Worm (Caenorhabditis elegans) whole organism, L4 larva: ENCODE results near the gene mpst-1.
A peak's percentile ranks its signal among the peaks of the same experiment; 100 is the strongest.

Experiments
- D1046.2 ChIP-seq: fragments of 200-800 bp; sonication (Bioruptor generic); IDR thresholded peaks from 2 replicates; pipeline ENCODE4 v1.3.6; 2022; ENCODE audit warnings: missing genetic modification characterization, missing compliant biosample characterization
- F49E8.2 ChIP-seq: sonication (generic microtip); optimal IDR thresholded peaks from 2 replicates; lab custom pipeline; 2016; ENCODE audit warnings: missing compliant biosample characterization, mild to moderate bottlenecking, missing genetic modification characterization, borderline replicate concordance
- R02D3.7 ChIP-seq: fragments of 150-350 bp; sonication (generic microtip); optimal IDR thresholded peaks from 3 replicates; lab custom pipeline; 2014; ENCODE audit warnings: missing biosample characterization, missing genetic modification characterization
- T26A8.4 ChIP-seq: fragments of 200-800 bp; sonication (Bioruptor generic); IDR thresholded peaks from 2 replicates; pipeline ENCODE4 v1.3.6; 2022; ENCODE audit warnings: missing genetic modification characterization, missing compliant biosample characterization
- Y5F2A.4 ChIP-seq: fragments of 200-800 bp; sonication (Bioruptor generic); optimal IDR thresholded peaks from 2 replicates; lab custom pipeline; 2018; ENCODE audit warnings: mild to moderate bottlenecking, missing genetic modification characterization, missing compliant biosample characterization
- ceh-32 ChIP-seq: sonication (generic microtip); optimal IDR thresholded peaks from 2 replicates; lab custom pipeline; 2016; ENCODE audit warnings: mild to moderate bottlenecking, missing genetic modification characterization, missing compliant biosample characterization; ENCODE audit not compliant: poor library complexity
- ceh-44 ChIP-seq: fragments of 200-800 bp; sonication (Bioruptor generic); IDR thresholded peaks from 2 replicates; pipeline ENCODE4 v1.3.6; 2022; ENCODE audit warnings: missing genetic modification reagents, missing genetic modification characterization, missing compliant biosample characterization
- ceh-82 ChIP-seq: sonication (generic microtip); optimal IDR thresholded peaks from 2 replicates; lab custom pipeline; 2017; ENCODE audit warnings: missing biosample characterization, missing genetic modification characterization
- cey-2 ChIP-seq: sonication (generic microtip); optimal IDR thresholded peaks from 3 replicates; lab custom pipeline; 2017; ENCODE audit warnings: missing genetic modification characterization, mild to moderate bottlenecking, missing compliant biosample characterization, antibody characterized with exemption, borderline replicate concordance; ENCODE audit not compliant: insufficient read depth
- ctbp-1 ChIP-seq: fragments of 200-800 bp; sonication (Bioruptor generic); IDR thresholded peaks from 2 replicates; pipeline ENCODE4 v1.3.6; 2022; ENCODE audit warnings: missing genetic modification reagents, missing genetic modification characterization, missing compliant biosample characterization
- daf-19 ChIP-seq: fragments of 200-800 bp; sonication (Bioruptor generic); conservative IDR thresholded peaks from 2 replicates; pipeline ENCODE4 v1.3.6; 2022; ENCODE audit warnings: missing genetic modification characterization, missing compliant biosample characterization
- dmd-6 ChIP-seq: fragments of 200-800 bp; sonication (Bioruptor generic); IDR thresholded peaks from 2 replicates; pipeline ENCODE4 v1.3.6; 2022; ENCODE audit warnings: missing genetic modification reagents, missing genetic modification characterization, missing compliant biosample characterization
- duxl-1 ChIP-seq: sonication (generic microtip); optimal IDR thresholded peaks from 2 replicates; lab custom pipeline; 2016; ENCODE audit warnings: mild to moderate bottlenecking, missing genetic modification characterization, moderate library complexity, missing compliant biosample characterization; ENCODE audit not compliant: poor library complexity
- gei-8 ChIP-seq: fragments of 200-800 bp; sonication (Bioruptor generic); optimal IDR thresholded peaks from 2 replicates; lab custom pipeline; 2018; ENCODE audit warnings: mild to moderate bottlenecking, missing genetic modification characterization, missing compliant biosample characterization
- hif-1 ChIP-seq, 2 experiments: sonication (generic microtip); optimal IDR thresholded peaks; 2 replicates each; lab custom pipeline; 2016 to 2017; ENCODE audit warnings: missing compliant biosample characterization in 2 of 2, missing genetic modification characterization in 2 of 2, missing genetic modification reagents in 2 of 2, missing genotype in 2 of 2, mild to moderate bottlenecking in 1 of 2
- hlh-11 ChIP-seq: fragments of 200-800 bp; sonication (Bioruptor generic); optimal IDR thresholded peaks from 2 replicates; lab custom pipeline; 2018; ENCODE audit warnings: mild to moderate bottlenecking, missing genetic modification characterization, missing compliant biosample characterization
- hlh-30 ChIP-seq: sonication (generic microtip); optimal IDR thresholded peaks from 2 replicates; lab custom pipeline; 2017; ENCODE audit warnings: antibody characterized with exemption, mild to moderate bottlenecking, missing genetic modification characterization, missing compliant biosample characterization; ENCODE audit not compliant: insufficient read depth
- jun-1 ChIP-seq: fragments of 150-350 bp; optimal IDR thresholded peaks from 2 replicates; lab custom pipeline; 2014; ENCODE audit warnings: missing biosample characterization, missing genetic modification reagents, missing genetic modification characterization
- lin-15B ChIP-seq: fragments of 150-350 bp; sonication (generic microtip); optimal IDR thresholded peaks from 3 replicates; lab custom pipeline; 2014; ENCODE audit warnings: missing biosample characterization, missing genetic modification characterization
- lin-29 ChIP-seq: fragments of 200-800 bp; sonication (Bioruptor generic); IDR thresholded peaks from 2 replicates; pipeline ENCODE4 v1.3.6; 2022; ENCODE audit warnings: missing genetic modification reagents, missing genetic modification characterization, missing compliant biosample characterization
- lin-38 ChIP-seq: fragments of 200-800 bp; sonication (Bioruptor generic); IDR thresholded peaks from 2 replicates; pipeline ENCODE4 v1.3.6; 2022; ENCODE audit warnings: missing genetic modification reagents, missing genetic modification characterization, missing compliant biosample characterization
- lin-39 ChIP-seq: fragments of 150-350 bp; optimal IDR thresholded peaks from 2 replicates; lab custom pipeline; 2014; ENCODE audit warnings: missing biosample characterization, missing genetic modification reagents, missing genetic modification characterization
- madf-9 ChIP-seq: fragments of 200-800 bp; sonication (Bioruptor generic); conservative IDR thresholded peaks from 2 replicates; pipeline ENCODE4 v1.3.6; 2022; ENCODE audit warnings: missing genetic modification reagents, missing genetic modification characterization, missing compliant biosample characterization
- mdl-1 ChIP-seq, 2 experiments: fragments of 150-350 bp in 1 of 2; sonication (generic microtip) in 1 of 2; optimal IDR thresholded peaks; 2 replicates each; lab custom pipeline; 2014 to 2017; ENCODE audit warnings: missing biosample characterization in 2 of 2, missing genetic modification characterization in 2 of 2
- mdt-29 ChIP-seq: fragments of 200-800 bp; sonication (Bioruptor generic); IDR thresholded peaks from 2 replicates; pipeline ENCODE4 v1.3.6; 2022; ENCODE audit warnings: missing genetic modification reagents, missing genetic modification characterization, missing compliant biosample characterization
- mep-1 ChIP-seq: fragments of 150-350 bp; sonication (generic microtip); optimal IDR thresholded peaks from 3 replicates; lab custom pipeline; 2014; ENCODE audit warnings: missing biosample characterization, missing genetic modification characterization
- nhr-102 ChIP-seq: sonication (generic microtip); optimal IDR thresholded peaks from 2 replicates; lab custom pipeline; 2016; ENCODE audit warnings: mild to moderate bottlenecking, missing genetic modification characterization, moderate library complexity, missing compliant biosample characterization
- nhr-25 ChIP-seq: sonication (generic microtip); optimal IDR thresholded peaks from 2 replicates; lab custom pipeline; 2017; ENCODE audit warnings: missing genetic modification characterization, mild to moderate bottlenecking, missing compliant biosample characterization, antibody characterized with exemption, moderate library complexity, borderline replicate concordance; ENCODE audit not compliant: insufficient read depth
- nhr-41 ChIP-seq: fragments of 200-800 bp; sonication (Bioruptor generic); IDR thresholded peaks from 2 replicates; pipeline ENCODE4 v1.3.6; 2022; ENCODE audit warnings: missing genetic modification reagents, missing genetic modification characterization, missing compliant biosample characterization
- nhr-42 ChIP-seq: fragments of 200-800 bp; sonication (Bioruptor generic); IDR thresholded peaks from 2 replicates; pipeline ENCODE4 v1.3.6; 2022; ENCODE audit warnings: missing genetic modification characterization, missing compliant biosample characterization
- php-3 ChIP-seq: fragments of 200-800 bp; sonication (Bioruptor generic); IDR thresholded peaks from 2 replicates; pipeline ENCODE4 v1.3.6; 2022; ENCODE audit warnings: missing genetic modification reagents, missing genetic modification characterization, missing compliant biosample characterization
- rbr-2 ChIP-seq: sonication (generic microtip); optimal IDR thresholded peaks from 2 replicates; lab custom pipeline; 2016; ENCODE audit warnings: missing genotype, missing genetic modification characterization, missing compliant biosample characterization
- saeg-2 ChIP-seq: fragments of 200-800 bp; sonication (Bioruptor generic); IDR thresholded peaks from 2 replicates; pipeline ENCODE4 v1.3.6; 2022; ENCODE audit warnings: missing genetic modification reagents, missing genetic modification characterization, missing compliant biosample characterization
- tag-97 ChIP-seq: fragments of 200-800 bp; sonication (Bioruptor generic); IDR thresholded peaks from 2 replicates; pipeline ENCODE4 v1.3.6; 2022; ENCODE audit warnings: missing genetic modification characterization, missing compliant biosample characterization
- unc-62 ChIP-seq, 3 experiments: fragments of 150-350 bp in 1 of 3; sonication (generic microtip); optimal IDR thresholded peaks in 2 of 3; peaks in 1 of 3; 1 replicate in 1 of 3; 2 replicates in 2 of 3; lab custom pipeline; 2014 to 2017; ENCODE audit warnings: missing biosample characterization in 3 of 3, missing genetic modification characterization in 3 of 3, missing genetic modification reagents in 3 of 3, missing genotype in 1 of 3

The mpst-1 gene

ce11 chrV:11799252-11799822, 27.5 kb downstream of the mpst-1 start (continued):
- TF ChIP-seq saeg-2 (GFP tag; lab: Robert Waterston, UW) (0 out of 2 replicates have a peak, but pooled peaks have one; percentile 5), duxl-1 (tag; lab: Kevin White, UChicago) (peak; percentile 28), lin-39 (tag; lab: Kevin White, UChicago) (no peak), lin-29 (GFP tag; lab: Robert Waterston, UW) (peak; percentile 63; the same call in 1 of the 2 replicates), hif-1 (tag; optimal IDR thresholded peaks at IDR 0.05; lab: Kevin White, UChicago) (no peak), dmd-6 (GFP tag; lab: Robert Waterston, UW) (peak; percentile 82), ctbp-1 (GFP tag; lab: Robert Waterston, UW) (peak; percentile 74), jun-1 (tag; lab: Kevin White, UChicago) (peak; percentile 49), lin-38 (GFP tag; lab: Robert Waterston, UW) (peak; percentile 37; the same call in 1 of the 2 replicates), nhr-102 (tag; lab: Kevin White, UChicago) (peak; percentile 84), ceh-32 (tag; lab: Kevin White, UChicago) (no peak), hlh-11 (tag; lab: Kevin White, UChicago) (peak; percentile 94), nhr-41 (GFP tag; lab: Robert Waterston, UW) (peak; percentile 44; the same call in 1 of the 2 replicates), mdt-29 (no peak), php-3 (GFP tag; lab: Robert Waterston, UW) (no peak), nhr-25 (tag; lab: Kevin White, UChicago) (peak; percentile 72), D1046.2 (no peak), ceh-44 (GFP tag; lab: Robert Waterston, UW) (no peak), T26A8.4 (peak; percentile 59), mdl-1 (tag; optimal IDR thresholded peaks at IDR 0.05; lab: Kevin White, UChicago) (peak; percentile 88 to 92), nhr-42 (no peak), tag-97 (GFP tag; lab: Robert Waterston, UW) (no peak), daf-19 (no peak), mep-1 (tag; lab: Kevin White, UChicago) (peak; percentile 49), lin-15B (no peak), rbr-2 (peak; percentile 30), F49E8.2 (tag; lab: Kevin White, UChicago) (no peak), unc-62 (GFP tag; optimal IDR thresholded peaks at IDR 0.05 in 1 of 2; lab: Kevin White, UChicago) (peak in 1 of 2 experiments; percentile 93), unc-62 (tag; optimal IDR thresholded peaks at IDR 0.05; lab: Kevin White, UChicago) (no peak), Y5F2A.4 (GFP tag; lab: Kevin White, UChicago) (no peak), cey-2 (tag; lab: Kevin White, UChicago) (peak; percentile 96), ceh-82 (tag; lab: Kevin White, UChicago) (no peak), R02D3.7 (no peak), gei-8 (GFP tag; lab: Kevin White, UChicago) (peak; percentile 11)
- TF ChIP-seq, all 104 proteins: peak for 32

- TF ChIP-seq madf-9 (GFP tag; lab: Robert Waterston, UW): no peak
- TF ChIP-seq hlh-30 (tag; lab: Kevin White, UChicago): peak; percentile 63
These were observed 28.5 kb downstream of the mpst-1 start for ce11 chrV:11798320-11798719.
